Worm (Caenorhabditis elegans): Measurements from ENCODE around the gene snx-1.

ce11 chrX:1110723-1111122 lies 18.1 kb upstream of the snx-1 start:
- TF ChIP-seq ref-1 (GFP tag; conservative IDR thresholded peaks at IDR 0.05) (no peak), klf-2 (GFP tag; conservative IDR thresholded peaks at IDR 0.05) (no peak)
